Worm (Caenorhabditis elegans) whole organism, dauer: ENCODE results near the gene K09F6.7.

Experiments used
- unc-62 ChIP-seq: sonication (generic microtip); optimal IDR thresholded peaks from 2 replicates; lab custom pipeline; 2017; ENCODE audit warnings: missing biosample characterization, missing genetic modification reagents, missing genetic modification characterization

Gene K09F6.7

DNA sequence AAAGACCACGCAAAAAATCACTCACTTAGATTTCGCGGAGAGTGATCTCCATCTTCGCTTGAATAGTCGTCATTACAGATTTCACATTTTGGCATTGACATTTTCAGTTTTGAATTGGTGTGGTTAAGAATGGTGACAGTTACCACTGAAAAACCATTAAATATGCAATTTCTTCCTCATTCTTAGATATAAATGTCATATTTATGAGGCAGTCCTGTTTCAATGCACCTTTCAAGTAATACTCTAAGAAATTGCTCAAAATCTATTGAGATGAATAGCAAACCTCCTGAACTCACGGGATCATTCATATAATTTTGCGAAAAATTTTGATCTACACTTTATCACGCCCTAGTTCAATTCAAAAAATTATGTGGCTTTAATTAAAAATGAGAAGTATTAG, at the start of gene K09F6.7:
TSS of gene K09F6.7 (minus strand) at position 101 of the 400 bp plus-strand sequence.
- no peak for TF ChIP-seq unc-62

DNA sequence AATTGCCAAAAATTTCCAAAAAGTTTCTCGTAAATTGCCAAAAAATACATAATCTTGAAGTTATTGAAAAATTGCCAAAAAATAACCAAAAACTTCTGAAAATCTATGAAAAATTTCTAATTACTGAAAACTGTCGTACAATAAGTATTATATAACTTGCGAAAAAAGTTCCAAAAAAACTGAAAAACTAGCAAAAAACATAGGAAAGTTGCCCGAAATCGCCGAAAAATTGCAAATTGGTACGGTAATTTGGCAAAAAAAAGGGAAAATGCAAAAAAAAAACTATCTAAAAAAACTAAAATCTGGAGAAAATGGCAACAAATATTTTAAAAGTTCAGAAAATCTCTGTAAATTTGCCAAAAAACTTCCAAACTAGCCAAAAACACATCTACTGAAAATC, 49.6 kb upstream of the K09F6.7 start, which contains the start of gene enri-1:
TSS of gene enri-1 (minus strand) at position 101 of the 400 bp plus-strand sequence.
- TF ChIP-seq unc-62 = no peak

DNA sequence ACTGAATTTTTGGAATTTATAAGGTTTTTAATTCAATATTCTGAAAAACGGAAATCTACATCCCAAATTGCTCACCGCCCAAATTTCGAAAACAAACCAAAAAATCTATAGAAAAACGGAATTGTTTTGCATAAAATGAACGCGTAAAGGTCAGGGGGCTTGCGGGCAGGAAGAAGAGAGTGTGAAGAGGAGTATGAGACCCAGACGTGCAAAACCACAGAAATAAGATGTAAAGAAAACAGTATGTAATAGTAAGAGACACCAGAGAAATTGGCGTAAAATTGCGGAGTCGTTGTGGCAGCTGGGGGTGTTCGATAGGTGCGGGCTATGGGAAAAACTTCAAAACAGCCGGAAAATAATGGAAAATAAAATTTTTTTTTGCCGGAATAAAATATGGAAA, 49.0 kb upstream of the K09F6.7 start:
- no peak for TF ChIP-seq unc-62

- no peak for TF ChIP-seq unc-62
Measured at ce11 chrII:2336177-2336576, 44.2 kb upstream of the K09F6.7 start.

- TF ChIP-seq unc-62 = no peak
Measured at ce11 chrII:2335572-2335971, 43.6 kb upstream of the K09F6.7 start, which contains the start of gene F43C11.7. F43C11.7 (plus strand) TSS chrII:2335897.

DNA sequence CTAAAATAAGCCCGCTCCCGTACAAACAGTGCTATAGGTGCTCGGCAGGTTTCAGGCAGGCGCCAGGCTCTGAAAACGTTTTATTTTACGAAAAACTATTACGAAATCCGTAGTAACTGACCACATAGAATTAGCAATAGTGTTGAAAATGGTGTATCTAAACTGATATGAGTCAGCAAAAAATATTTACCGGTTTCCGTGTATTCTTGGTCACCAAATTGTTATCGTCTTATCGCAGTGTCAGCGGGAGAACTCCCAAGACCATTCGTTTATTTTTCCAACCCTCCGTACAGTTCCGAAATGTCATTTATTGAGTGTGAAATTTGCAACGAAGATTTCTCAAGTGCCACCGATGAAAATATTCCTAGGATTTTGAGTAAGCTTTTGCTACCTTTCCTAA, 40.3 kb upstream of the K09F6.7 start, which contains the start of gene F43C11.8:
TSS of gene F43C11.8 (plus strand) at position 301 of the 400 bp plus-strand sequence.
- no peak for TF ChIP-seq unc-62

- no peak for TF ChIP-seq unc-62
Measured at ce11 chrII:2330462-2330861, 38.5 kb upstream of the K09F6.7 start.

DNA sequence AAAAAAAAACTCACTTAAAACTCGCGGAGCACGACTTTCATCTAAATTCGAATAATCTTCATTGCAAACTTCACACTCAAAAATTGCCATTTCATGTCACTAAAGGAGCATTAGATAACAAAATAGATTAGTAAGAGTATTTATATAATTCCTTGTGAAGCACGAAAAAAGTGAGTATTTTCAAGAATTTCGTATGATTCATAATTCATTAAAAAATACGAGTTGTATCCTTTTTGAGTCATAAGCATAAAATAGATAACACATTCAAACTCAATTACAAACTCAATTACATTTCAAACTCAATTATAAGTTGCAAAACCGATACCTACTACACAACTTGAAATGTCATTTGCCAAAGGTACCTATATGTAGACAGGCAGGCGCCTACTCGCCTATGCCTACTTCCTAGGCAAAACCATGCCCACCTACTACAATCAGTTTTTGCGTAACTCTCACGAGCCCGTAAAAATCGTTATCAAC, 37.1 kb upstream of the K09F6.7 start, which contains the start of the genes ZK1240.8 and ZK1240.1:
TSS of gene ZK1240.8 (minus strand) at position 101 of the 480 bp plus-strand sequence.
TSS of gene ZK1240.1 (plus strand) at position 430 of the 480 bp plus-strand sequence.
- no peak for TF ChIP-seq unc-62

DNA sequence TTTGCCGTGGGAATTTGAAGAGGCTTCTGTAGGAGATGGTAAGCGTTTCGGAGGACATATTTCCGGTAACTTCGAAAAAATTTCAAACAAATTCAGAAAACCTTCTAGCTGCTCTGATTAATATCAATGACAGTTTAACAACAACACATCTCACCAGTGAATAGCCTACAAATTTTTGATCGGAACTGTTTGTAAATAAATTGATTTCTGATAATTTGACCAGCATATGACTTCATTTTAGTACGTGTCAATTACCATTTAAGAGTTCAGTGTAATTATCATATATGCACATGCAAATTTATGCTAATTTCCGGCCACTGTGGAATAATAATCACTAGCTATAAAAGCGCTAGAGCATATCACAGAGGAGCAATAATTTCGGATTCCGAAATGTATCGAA, 33.0 kb upstream of the K09F6.7 start, which contains the start of gene ZK1240.11:
TSS of gene ZK1240.11 (plus strand) at position 301 of the 400 bp plus-strand sequence.
- TF ChIP-seq unc-62 = no peak

- no peak for TF ChIP-seq unc-62
Measured at ce11 chrII:2322857-2323518, 31.1 kb upstream of the K09F6.7 start, which contains the start of the genes ZK1240.6 and ZK1240.2. ZK1240.6 (minus strand) TSS chrII:2322907. ZK1240.2 (plus strand) TSS chrII:2323376.

DNA sequence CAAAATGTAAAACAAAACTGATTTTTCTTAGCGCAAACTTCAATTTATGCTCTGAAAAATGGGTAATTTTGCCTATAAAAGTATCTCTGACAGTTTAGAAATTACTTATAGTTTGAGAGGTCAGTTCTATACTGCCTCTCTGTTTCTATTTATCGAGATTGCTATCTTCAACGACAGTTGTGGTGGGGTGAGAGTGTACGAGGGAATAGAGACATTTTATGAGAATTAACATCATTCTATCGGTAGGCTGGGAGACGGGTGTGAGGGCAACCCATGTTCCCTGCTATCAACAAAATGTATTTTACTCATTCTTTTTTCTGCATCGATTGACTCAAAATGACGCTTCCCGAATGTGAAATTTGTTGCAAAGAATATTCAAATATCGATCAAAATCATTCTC, 28.2 kb upstream of the K09F6.7 start, which contains the start of gene ZK1240.3:
TSS of gene ZK1240.3 (plus strand) at position 238 of the 400 bp plus-strand sequence.
- no peak for TF ChIP-seq unc-62

- TF ChIP-seq unc-62 = no peak
Measured at ce11 chrII:2317883-2318357, 26.0 kb upstream of the K09F6.7 start, which contains the start of the genes ZK1240.5 and ZK1240.9. ZK1240.5 (minus strand) TSS chrII:2317933. ZK1240.9 (plus strand) TSS chrII:2318189.

DNA sequence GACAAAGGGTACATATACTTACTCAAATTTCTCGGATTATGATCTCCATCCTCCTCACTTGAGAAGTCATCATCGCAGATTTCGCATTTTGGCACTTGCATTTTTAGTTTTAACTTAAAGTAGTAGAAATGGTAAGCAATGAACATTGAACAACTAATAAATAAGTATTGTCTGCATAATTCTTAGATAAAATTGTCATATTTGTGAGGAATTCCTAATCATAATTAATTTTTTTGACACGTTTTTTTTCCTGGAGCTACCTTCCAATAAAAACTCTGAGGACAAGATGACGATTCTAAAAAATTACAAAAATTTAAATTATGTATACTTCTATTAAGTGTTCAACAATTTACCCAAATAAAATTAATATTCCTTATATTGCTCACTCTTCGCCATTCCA, 20.8 kb upstream of the K09F6.7 start, which contains the start of the genes trim-21 and B0281.1:
TSS of gene trim-21 (minus strand) at position 101 of the 400 bp plus-strand sequence.
TSS of gene B0281.1 (plus strand) at position 321 of the 400 bp plus-strand sequence.
- no peak for TF ChIP-seq unc-62

ce11 chrII:2306741-2307140, 14.8 kb upstream of the K09F6.7 start, which contains the start of gene B0281.3:
B0281.3 (plus strand) TSS chrII:2307041.
- TF ChIP-seq unc-62 = no peak

ce11 chrII:2305507-2305906, 13.6 kb upstream of the K09F6.7 start:
- TF ChIP-seq unc-62 = no peak

DNA sequence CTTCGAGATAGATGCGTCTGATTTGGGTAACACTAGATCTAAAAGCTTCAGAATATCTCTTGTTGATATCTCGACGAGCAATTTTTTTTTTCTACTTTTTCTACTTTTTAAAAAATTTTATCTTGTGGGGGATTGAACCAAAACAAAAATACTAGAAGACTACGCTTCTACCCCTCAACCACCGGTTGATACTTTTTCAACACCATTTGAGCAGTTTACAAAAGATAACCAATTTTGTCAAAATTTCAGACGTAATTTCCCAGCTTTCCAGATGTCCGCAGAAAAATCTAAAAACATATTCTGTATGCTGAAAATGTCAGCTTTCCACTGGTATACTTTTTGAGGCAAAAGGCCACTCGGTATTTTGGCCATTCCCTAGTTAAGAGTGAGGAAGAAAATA, 12.6 kb upstream of the K09F6.7 start:
- TF ChIP-seq unc-62 = no peak

ce11 chrII:2302330-2302729, 10.4 kb upstream of the K09F6.7 start, which contains the start of gene B0281.6:
B0281.6 (minus strand) TSS chrII:2302430.
- TF ChIP-seq unc-62 = no peak
